Worm (Caenorhabditis elegans): ENCODE measurements around the gene ZK616.8.

Gene ZK616.8

DNA sequence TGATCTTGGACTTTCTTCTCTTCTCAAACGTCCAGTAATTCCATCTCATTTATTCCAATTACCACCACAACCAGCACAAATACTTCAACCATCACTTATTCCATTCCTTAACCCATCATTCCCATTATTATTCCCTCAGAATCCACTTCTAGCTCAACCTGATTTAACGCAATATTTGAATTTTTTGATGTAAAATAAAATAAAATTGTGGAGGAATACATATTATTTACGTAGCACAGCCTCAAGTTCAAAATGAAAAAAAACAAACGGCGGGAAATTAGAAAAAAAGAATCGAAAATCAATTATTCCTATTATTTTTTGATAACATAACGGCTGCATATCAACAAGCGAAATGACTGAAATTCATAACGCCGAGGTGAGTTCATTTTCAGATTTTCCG lies 6.6 kb downstream of the ZK616.8 start, which contains the start of gene ZK616.61 (continued):
- TF ChIP-seq snpc-1.3 (tag; optimal IDR thresholded peaks at IDR 0.05; ENCODE audit: insufficient read depth) (no peak), sptf-2 (GFP tag; optimal IDR thresholded peaks at IDR 0.05) (no peak), hrde-1 (tag; optimal IDR thresholded peaks at IDR 0.05; ENCODE audit: borderline replicate concordance) (no peak), C06A6.2 (GFP tag; conservative IDR thresholded peaks at IDR 0.05) (no peak), Y56A3A.18 (GFP tag; IDR thresholded peaks at IDR 0.05) (no peak)

DNA sequence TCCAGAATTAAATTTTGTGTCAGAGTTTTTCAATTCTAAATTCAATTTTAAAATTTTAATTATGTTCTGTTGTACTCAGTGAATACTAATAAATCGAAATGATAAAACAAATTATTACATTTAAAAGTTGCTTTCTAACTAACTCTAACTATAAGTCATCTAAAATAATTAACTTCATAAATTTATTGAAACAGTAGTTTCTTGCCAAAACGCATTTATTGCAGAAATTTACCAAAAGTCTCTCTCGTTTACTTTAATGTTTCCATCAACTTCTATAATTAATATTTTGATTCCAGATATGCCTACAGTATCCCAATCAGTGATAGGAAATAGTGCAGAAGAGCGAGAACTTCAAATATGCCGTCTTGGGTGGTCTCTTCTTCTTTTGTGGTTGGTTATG lies 11.4 kb downstream of the ZK616.8 start, which contains the start of gene ZK616.1:
Gene ZK616.1, plus strand, starts transcription at position 301 of the 400 bp plus-strand sequence.
- no peak for TF ChIP-seq hrde-1 (tag; optimal IDR thresholded peaks at IDR 0.05; ENCODE audit: borderline replicate concordance)
- TF ChIP-seq madf-3 (GFP tag; IDR thresholded peaks at IDR 0.05), result no peak
- no peak for TF ChIP-seq B0336.3 (GFP tag; IDR thresholded peaks at IDR 0.05)
- no peak for TF ChIP-seq akir-1 (GFP tag; optimal IDR thresholded peaks at IDR 0.05)
- TF ChIP-seq F55B11.4 (tag; optimal IDR thresholded peaks at IDR 0.05; ENCODE audit: borderline replicate concordance, insufficient read depth), result no peak
- TF ChIP-seq ztf-18 (tag; optimal IDR thresholded peaks at IDR 0.05), result no peak
- no peak for TF ChIP-seq ceh-79 (tag; optimal IDR thresholded peaks at IDR 0.05)
- no peak for TF ChIP-seq K12H6.12 (tag; optimal IDR thresholded peaks at IDR 0.05)
- no peak for TF ChIP-seq tbx-9 (tag; optimal IDR thresholded peaks at IDR 0.05; ENCODE audit: borderline replicate concordance)

DNA sequence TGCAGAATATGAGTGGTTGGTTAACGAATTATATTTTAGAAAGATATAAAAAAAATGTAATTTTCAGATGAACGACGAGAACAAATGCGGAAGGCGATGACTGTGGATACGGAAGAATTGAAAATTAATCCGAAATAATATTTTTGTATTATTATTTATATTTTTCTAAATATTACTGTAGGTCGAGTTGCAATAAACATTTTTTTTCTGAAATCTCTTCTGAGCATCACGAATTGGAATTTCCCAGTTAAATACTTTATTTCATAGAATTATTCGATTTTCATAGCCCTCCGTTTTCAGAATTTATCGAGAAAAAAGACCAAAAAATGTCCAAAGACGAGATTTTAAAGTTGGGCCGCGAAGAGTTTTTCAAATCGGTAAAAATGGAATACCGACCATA lies 14.5 kb downstream of the ZK616.8 start, which contains the start of gene ZK616.2:
Gene ZK616.2, plus strand, starts transcription at position 301 of the 400 bp plus-strand sequence.
- TF ChIP-seq T26A5.8 (tag; optimal IDR thresholded peaks at IDR 0.05) (no peak), egl-44 (GFP tag; IDR thresholded peaks at IDR 0.05) (no peak), ceh-27 (GFP tag; optimal IDR thresholded peaks at IDR 0.05) (no peak), egrh-3 (GFP tag; IDR thresholded peaks at IDR 0.05) (no peak), tlf-1 (GFP tag; optimal IDR thresholded peaks at IDR 0.05) (no peak), nhr-27 (tag; optimal IDR thresholded peaks at IDR 0.05) (no peak), cebp-1 (GFP tag; IDR thresholded peaks at IDR 0.05) (no peak), cebp-1 (tag; optimal IDR thresholded peaks at IDR 0.05) (no peak), lin-40 (tag; optimal IDR thresholded peaks at IDR 0.05) (no peak), cebp-2 (GFP tag; IDR thresholded peaks at IDR 0.05) (no peak), B0019.2 (GFP tag; conservative IDR thresholded peaks at IDR 0.05) (no peak), nhr-90 (tag; optimal IDR thresholded peaks at IDR 0.05) (no peak), lin-35 (GFP tag; optimal IDR thresholded peaks at IDR 0.05) (no peak), unc-130 (GFP tag; optimal IDR thresholded peaks at IDR 0.05) (no peak), F22D6.2 (tag; optimal IDR thresholded peaks at IDR 0.05) (no peak), Y95B8A.8 (GFP tag; IDR thresholded peaks at IDR 0.05) (no peak), T07F8.4 (tag; optimal IDR thresholded peaks at IDR 0.05) (no peak), rec-8 (tag; optimal IDR thresholded peaks at IDR 0.05) (no peak), tbx-9 (tag; optimal IDR thresholded peaks at IDR 0.05; ENCODE audit: borderline replicate concordance) (no peak)

DNA sequence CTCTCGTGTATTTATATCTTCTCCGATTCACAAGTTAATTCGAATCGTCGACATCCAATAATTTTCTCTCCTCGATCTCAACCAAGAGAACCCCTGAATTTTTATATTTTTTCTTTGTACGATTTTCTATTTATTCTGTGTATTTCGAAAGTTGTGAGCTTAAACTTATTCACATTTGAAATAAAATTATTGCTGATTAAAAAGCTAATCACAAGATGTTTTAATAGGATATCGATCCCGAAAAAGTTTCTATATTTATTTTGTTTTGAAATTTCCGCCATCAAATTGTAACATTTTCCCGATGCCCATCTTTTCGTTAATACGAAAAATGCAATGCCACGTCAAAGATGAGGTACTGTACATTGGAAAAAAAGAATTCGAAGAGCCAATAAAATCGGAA lies 15.2 kb downstream of the ZK616.8 start, which contains the start of gene ZK616.3:
Gene ZK616.3, plus strand, starts transcription at position 301 of the 400 bp plus-strand sequence.
- TF ChIP-seq cebp-2 (GFP tag; IDR thresholded peaks at IDR 0.05), result no peak
- TF ChIP-seq snpc-4 (GFP tag; optimal IDR thresholded peaks at IDR 0.05), result peak; percentile 10
- TF ChIP-seq snpc-4 (tag; optimal IDR thresholded peaks at IDR 0.05), result peak in 1 of 4 experiments; percentile 53
